Fruit fly (Drosophila melanogaster): Measurements from ENCODE around the gene CG4194.

dm6 chrX:2048778-2049686 lies 19.4 kb upstream of the CG4194 start:
- TF ChIP-seq usp (GFP tag; optimal IDR thresholded peaks at IDR 0.05) (no peak), pan (optimal IDR thresholded peaks at IDR 0.05) (no peak), EcR (GFP tag; optimal IDR thresholded peaks at IDR 0.05) (no peak), psq (optimal IDR thresholded peaks at IDR 0.05) (no peak)
